Worm (Caenorhabditis elegans): ENCODE measurements around the gene C28A5.2.

Gene C28A5.2

DNA sequence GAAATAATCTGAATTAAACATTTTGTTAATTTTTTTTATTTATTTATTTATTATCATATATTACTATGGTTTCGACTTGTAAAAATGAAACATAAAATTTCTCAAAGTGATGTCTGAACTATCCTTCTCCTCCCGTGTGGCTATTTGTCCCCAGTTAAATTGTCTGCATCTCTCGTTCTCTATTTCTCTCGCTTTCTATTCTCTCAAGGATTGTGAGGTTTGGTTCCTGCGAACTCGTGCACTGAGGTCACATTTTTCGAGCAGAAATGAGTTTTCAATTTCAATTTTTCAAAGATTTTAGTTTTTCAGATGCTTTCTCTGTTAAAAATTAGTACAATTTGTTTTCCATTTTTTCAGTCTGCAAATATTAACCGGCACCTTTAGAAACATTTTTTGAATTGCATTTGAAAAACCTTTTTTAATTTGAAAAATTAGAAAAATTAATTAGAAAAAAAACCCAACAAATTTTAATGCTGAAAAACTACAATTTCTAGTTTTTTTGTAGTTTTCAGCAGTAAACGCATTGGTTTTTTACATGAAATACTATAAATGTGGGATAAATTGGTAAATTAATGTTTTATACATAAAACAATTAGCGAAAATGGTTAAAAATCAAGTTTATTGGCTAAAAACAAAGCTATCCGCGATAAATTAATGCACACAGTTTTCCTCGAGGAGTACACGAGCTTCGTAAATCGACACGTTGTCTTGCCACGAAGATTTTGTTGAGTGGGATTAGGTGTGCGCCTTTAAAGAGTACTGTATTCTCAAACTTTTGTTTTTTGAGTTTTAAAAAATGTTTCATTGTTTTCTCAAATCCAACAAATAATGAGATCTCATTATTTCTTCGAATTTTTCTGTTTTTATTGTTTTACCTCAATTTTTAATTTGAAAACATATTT lies 27.0 kb downstream of the C28A5.2 start (continued):
- no peak for TF ChIP-seq nfya-2 (GFP tag; IDR thresholded peaks at IDR 0.05)
- TF ChIP-seq attf-3 (GFP tag; conservative IDR thresholded peaks at IDR 0.05) = no peak
- peak; percentile 21 for TF ChIP-seq F23B12.7 (tag; optimal IDR thresholded peaks at IDR 0.05; ENCODE audit: insufficient read depth)
- no peak for TF ChIP-seq K11D2.4 (GFP tag; IDR thresholded peaks at IDR 0.05)
- TF ChIP-seq tlf-1 (GFP tag; optimal IDR thresholded peaks at IDR 0.05) = no peak
- peak; percentile 40 for TF ChIP-seq him-1 (tag; optimal IDR thresholded peaks at IDR 0.05)
- no peak for TF ChIP-seq ztf-6 (GFP tag; IDR thresholded peaks at IDR 0.05)
- peak; percentile 30 for TF ChIP-seq tbp1 (GFP tag; optimal IDR thresholded peaks at IDR 0.05)
- no peak for TF ChIP-seq hlh-12 (tag; optimal IDR thresholded peaks at IDR 0.05)

DNA sequence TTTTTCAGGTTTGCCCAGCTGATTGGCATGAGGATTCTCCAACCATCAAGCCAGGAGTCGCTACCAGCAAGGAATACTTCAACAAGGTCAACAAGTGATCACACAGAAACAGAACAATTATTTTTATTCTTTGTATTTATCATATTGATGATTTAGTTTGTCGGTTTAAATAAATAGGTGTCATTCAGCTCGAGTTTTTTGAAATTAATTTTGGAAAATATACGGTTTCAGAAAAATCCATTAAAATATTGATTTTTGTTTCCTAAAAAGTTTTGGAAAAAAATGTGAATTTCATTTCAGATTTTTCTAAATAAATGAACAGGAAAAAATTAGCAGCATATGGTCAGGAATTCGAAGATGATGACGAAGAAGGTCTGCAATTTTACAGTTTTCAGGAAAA lies 31.1 kb downstream of the C28A5.2 start, which contains the start of gene gpch-1:
Gene gpch-1, plus strand, starts transcription at position 301 of the 400 bp plus-strand sequence.
- no peak for TF ChIP-seq ceh-100 (GFP tag; IDR thresholded peaks at IDR 0.05)
- no peak for TF ChIP-seq F39B2.1 (GFP tag; IDR thresholded peaks at IDR 0.05)
- no peak for TF ChIP-seq dpff-1 (tag; optimal IDR thresholded peaks at IDR 0.05)
- no peak for TF ChIP-seq ztf-18 (tag; optimal IDR thresholded peaks at IDR 0.05)
- TF ChIP-seq F52B5.7 (tag; optimal IDR thresholded peaks at IDR 0.05) = no peak
- TF ChIP-seq zim-3 (tag; optimal IDR thresholded peaks at IDR 0.05) = no peak
- no peak for TF ChIP-seq lin-26 (GFP tag; IDR thresholded peaks at IDR 0.05)
- TF ChIP-seq F23B12.7 (tag; optimal IDR thresholded peaks at IDR 0.05; ENCODE audit: insufficient read depth) = no peak
- TF ChIP-seq let-526 (GFP tag; IDR thresholded peaks at IDR 0.05) = no peak
- no peak for TF ChIP-seq ceh-58 (GFP tag; IDR thresholded peaks at IDR 0.05)

ce11 chrIII:4407144-4407543 lies 32.2 kb downstream of the C28A5.2 start, which contains the start of gene prdx-3:
Gene prdx-3, plus strand, starts transcription at chrIII:4407444.
- no peak for TF ChIP-seq dpff-1 (tag; optimal IDR thresholded peaks at IDR 0.05)
- TF ChIP-seq ZK185.1 (tag; optimal IDR thresholded peaks at IDR 0.05; ENCODE audit: poor library complexity, severe bottlenecking) = no peak
- no peak for TF ChIP-seq Y95B8A.8 (GFP tag; IDR thresholded peaks at IDR 0.05)
- TF ChIP-seq nhr-80 (tag; optimal IDR thresholded peaks at IDR 0.05) = no peak
- no peak for TF ChIP-seq madf-10 (tag; optimal IDR thresholded peaks at IDR 0.05)
- no peak for TF ChIP-seq egl-44 (GFP tag; IDR thresholded peaks at IDR 0.05)
- TF ChIP-seq lir-1 (GFP tag; conservative IDR thresholded peaks at IDR 0.05) = no peak
- no peak for TF ChIP-seq snpc-1.1 (tag; optimal IDR thresholded peaks at IDR 0.05; ENCODE audit: insufficient read depth)
- TF ChIP-seq ekl-4 (GFP tag; IDR thresholded peaks at IDR 0.05) = no peak
- TF ChIP-seq F39B2.1 (GFP tag; IDR thresholded peaks at IDR 0.05) = no peak
- TF ChIP-seq zim-3 (tag; optimal IDR thresholded peaks at IDR 0.05) = no peak
- no peak for TF ChIP-seq chd-7 (tag; optimal IDR thresholded peaks at IDR 0.05)
- TF ChIP-seq C17E4.6 (GFP tag; IDR thresholded peaks at IDR 0.05) = no peak
- TF ChIP-seq athp-1 (tag; optimal IDR thresholded peaks at IDR 0.05) = no peak
- no peak for TF ChIP-seq lsl-1 (GFP tag; optimal IDR thresholded peaks at IDR 0.05)
- TF ChIP-seq attf-3 (GFP tag; conservative IDR thresholded peaks at IDR 0.05) = no peak
- no peak for TF ChIP-seq ztf-26 (tag; optimal IDR thresholded peaks at IDR 0.05)

- TF ChIP-seq let-607 (tag; optimal IDR thresholded peaks at IDR 0.05) = no peak
- TF ChIP-seq B0336.3 (GFP tag; IDR thresholded peaks at IDR 0.05) = no peak
- TF ChIP-seq atf-7 (tag; optimal IDR thresholded peaks at IDR 0.05) = no peak
- TF ChIP-seq ztf-3 (GFP tag; optimal IDR thresholded peaks at IDR 0.05) = no peak
- TF ChIP-seq him-1 (tag; optimal IDR thresholded peaks at IDR 0.05) = no peak
- no peak for TF ChIP-seq xnd-1 (tag; optimal IDR thresholded peaks at IDR 0.05)
- TF ChIP-seq Y53G8AR.9 (GFP tag; conservative IDR thresholded peaks at IDR 0.05) = 0 out of 2 replicates have a peak, but pooled peaks have one; percentile 17
- peak; percentile 39; the same call in 1 of the 2 replicates for TF ChIP-seq lin-26 (GFP tag; IDR thresholded peaks at IDR 0.05)
- no peak for TF ChIP-seq tbp1 (GFP tag; optimal IDR thresholded peaks at IDR 0.05)
- no peak for TF ChIP-seq ztf-26 (tag; optimal IDR thresholded peaks at IDR 0.05)
- TF ChIP-seq hsf-1 (GFP tag; IDR thresholded peaks at IDR 0.05) = 0 out of 2 replicates have a peak, but pooled peaks have one; percentile 29
- TF ChIP-seq T26A5.8 (tag; optimal IDR thresholded peaks at IDR 0.05) = no peak
- TF ChIP-seq C17E4.6 (GFP tag; IDR thresholded peaks at IDR 0.05) = no peak
- no peak for TF ChIP-seq tlf-1 (GFP tag; optimal IDR thresholded peaks at IDR 0.05)
- TF ChIP-seq dpff-1 (tag; optimal IDR thresholded peaks at IDR 0.05) = no peak
- no peak for TF ChIP-seq egl-44 (GFP tag; IDR thresholded peaks at IDR 0.05)
Observed at ce11 chrIII:4405986-4406385, 33.4 kb downstream of the C28A5.2 start, which contains the start of gene rnp-4. Gene rnp-4, plus strand, starts transcription at chrIII:4406286.
